Fruit fly (Drosophila melanogaster) whole organism, pupa: ENCODE data around the gene Sec8.

Source experiments
- CG14655 ChIP-seq: fragments of 200-800 bp; sonication (Bioruptor generic); optimal IDR thresholded peaks from 3 replicates; lab custom pipeline; 2017; ENCODE audit warnings: mild to moderate bottlenecking, missing biosample characterization, missing genetic modification reagents, missing genetic modification characterization
- CG4496 ChIP-seq: fragments of 200-800 bp; sonication (Bioruptor generic); IDR thresholded peaks from 3 replicates; pipeline ENCODE4 v1.3.6; 2022; ENCODE audit warnings: missing biosample characterization, missing genetic modification characterization

- no peak for TF ChIP-seq CG14655
- TF ChIP-seq CG4496 (GFP tag; lab: Robert Waterston, UW), result no peak
These were observed 2.2 kb upstream of the Sec8 start for dm6 chr3R:5760980-5761379.
